Fruit fly (Drosophila melanogaster) whole organism, embryonic: Measurements from ENCODE around the gene CG9514.

Experiments
- Atf3 ChIP-seq: fragments of 200-800 bp; sonication (Bioruptor generic); optimal IDR thresholded peaks from 3 replicates; lab custom pipeline; 2016; ENCODE audit warnings: missing biosample characterization, missing genetic modification characterization
- Atf6 ChIP-seq: fragments of 200-800 bp; sonication (Bioruptor generic); IDR thresholded peaks from 2 replicates; pipeline ENCODE4 v1.3.6; 2022; ENCODE audit warnings: missing biosample characterization, missing genetic modification characterization
- Awh ChIP-seq: fragments of 200-800 bp; sonication (Bioruptor generic); IDR thresholded peaks from 2 replicates; pipeline ENCODE4, ENCODE4 v1.3.6; 2022; ENCODE audit warnings: missing biosample characterization, missing genetic modification characterization
- B-H1 ChIP-seq: fragments of 200-800 bp; sonication (Bioruptor generic); IDR thresholded peaks from 3 replicates; pipeline ENCODE4 v1.3.6; 2022; ENCODE audit warnings: missing biosample characterization, missing genetic modification characterization
- Bteb2 ChIP-seq: fragments of 200-800 bp; sonication (Bioruptor generic); optimal IDR thresholded peaks from 2 replicates; lab custom pipeline; 2016; ENCODE audit warnings: missing biosample characterization, missing genetic modification characterization
- CG10366 ChIP-seq: fragments of 200-800 bp; sonication (Bioruptor generic); IDR thresholded peaks from 2 replicates; pipeline ENCODE4 v1.3.6; 2022; ENCODE audit warnings: missing biosample characterization, missing genetic modification characterization
- CG10565 ChIP-seq: fragments of 200-800 bp; sonication (Bioruptor generic); optimal IDR thresholded peaks from 3 replicates; lab custom pipeline; 2016; ENCODE audit warnings: missing biosample characterization, mild to moderate bottlenecking, missing genetic modification characterization
- CG11695 ChIP-seq: fragments of 200-800 bp; sonication (Bioruptor generic); IDR thresholded peaks from 3 replicates; pipeline ENCODE4 v1.3.6; 2022; ENCODE audit warnings: missing biosample characterization, missing genetic modification characterization
- CG12071 ChIP-seq: fragments of 200-800 bp; sonication (Bioruptor generic); optimal IDR thresholded peaks from 3 replicates; lab custom pipeline; 2018; ENCODE audit warnings: missing biosample characterization, mild to moderate bottlenecking, missing genetic modification characterization
- CG13775 ChIP-seq: fragments of 200-800 bp; sonication (Bioruptor generic); optimal IDR thresholded peaks from 3 replicates; lab custom pipeline; 2017; ENCODE audit warnings: missing biosample characterization, mild to moderate bottlenecking, missing genetic modification characterization
- CG18476 ChIP-seq: fragments of 200-800 bp; sonication (Bioruptor generic); optimal IDR thresholded peaks from 2 replicates; lab custom pipeline; 2016; ENCODE audit warnings: missing biosample characterization, mild to moderate bottlenecking, missing genetic modification characterization
- CG18599 ChIP-seq: fragments of 200-800 bp; sonication (Bioruptor generic); optimal IDR thresholded peaks from 3 replicates; lab custom pipeline; 2017; ENCODE audit warnings: missing biosample characterization, missing genetic modification characterization, mild to moderate bottlenecking, moderate library complexity, missing genetic modification reagents
- CG30403 ChIP-seq: fragments of 200-800 bp; sonication (Bioruptor generic); optimal IDR thresholded peaks from 3 replicates; lab custom pipeline; 2016; ENCODE audit warnings: missing biosample characterization, missing genetic modification characterization
- CG31365 ChIP-seq: fragments of 200-800 bp; sonication (Bioruptor generic); optimal IDR thresholded peaks from 2 replicates; lab custom pipeline; 2018; ENCODE audit warnings: missing biosample characterization, mild to moderate bottlenecking, missing genetic modification characterization
- CG32532 ChIP-seq: fragments of 200-800 bp; sonication (Bioruptor generic); IDR thresholded peaks from 2 replicates; pipeline ENCODE4 v1.3.6; 2022; ENCODE audit warnings: missing biosample characterization, missing genetic modification characterization
- CG34422 ChIP-seq: fragments of 200-800 bp; sonication (Bioruptor generic); IDR thresholded peaks from 3 replicates; pipeline ENCODE4 v1.3.6; 2022; ENCODE audit warnings: missing biosample characterization, missing genetic modification characterization
- CG3995 ChIP-seq: fragments of 200-800 bp; sonication (Bioruptor generic); optimal IDR thresholded peaks from 3 replicates; lab custom pipeline; 2016; ENCODE audit warnings: missing biosample characterization, missing genetic modification characterization
- CG43689 ChIP-seq: fragments of 200-800 bp; sonication (Bioruptor generic); IDR thresholded peaks from 2 replicates; pipeline ENCODE4 v1.3.6; 2022; ENCODE audit warnings: missing biosample characterization, missing genetic modification characterization
- CG4617 ChIP-seq: fragments of 200-800 bp; sonication (Bioruptor generic); optimal IDR thresholded peaks from 3 replicates; lab custom pipeline; 2016; ENCODE audit warnings: missing biosample characterization, missing genetic modification characterization, borderline replicate concordance
- CG8359 ChIP-seq: fragments of 200-800 bp; sonication (Bioruptor generic); optimal IDR thresholded peaks from 2 replicates; lab custom pipeline; 2017; ENCODE audit warnings: missing biosample characterization, mild to moderate bottlenecking, missing genetic modification characterization, borderline replicate concordance
- CG8765 ChIP-seq: fragments of 200-800 bp; sonication (Bioruptor generic); IDR thresholded peaks from 2 replicates; pipeline ENCODE4 v1.3.6; 2022; ENCODE audit warnings: missing biosample characterization, missing genetic modification characterization
- CG9437 ChIP-seq: fragments of 200-800 bp; sonication (Bioruptor generic); optimal IDR thresholded peaks from 2 replicates; lab custom pipeline; 2018; ENCODE audit warnings: missing biosample characterization, mild to moderate bottlenecking, missing genetic modification characterization
- CG9932 ChIP-seq: fragments of 200-800 bp; sonication (Bioruptor generic); IDR thresholded peaks from 2 replicates; pipeline ENCODE4 v1.3.6; 2022; ENCODE audit warnings: missing biosample characterization, missing genetic modification characterization
- Dfd ChIP-seq, 2 experiments: fragments of >200 bp; optimal IDR thresholded peaks; 2 replicates each; lab custom pipeline; 2017; ENCODE audit warnings: missing biosample characterization in 2 of 2, missing genetic modification characterization in 2 of 2
- HLHmδ ChIP-seq: fragments of 200-800 bp; sonication (Bioruptor generic); optimal IDR thresholded peaks from 2 replicates; lab custom pipeline; 2018; ENCODE audit warnings: missing biosample characterization, mild to moderate bottlenecking, missing genetic modification characterization, moderate library complexity
- Myb ChIP-seq: fragments of 200-800 bp; sonication (Bioruptor generic); optimal IDR thresholded peaks from 2 replicates; lab custom pipeline; 2016; ENCODE audit warnings: missing biosample characterization, missing genetic modification characterization
- NFAT ChIP-seq: fragments of 200-800 bp; sonication (Bioruptor generic); IDR thresholded peaks from 2 replicates; pipeline ENCODE4 v1.3.6; 2022; ENCODE audit warnings: missing biosample characterization, missing genetic modification characterization
- Neu2 ChIP-seq: fragments of 200-800 bp; sonication (Bioruptor generic); optimal IDR thresholded peaks from 3 replicates; lab custom pipeline; 2016; ENCODE audit warnings: missing biosample characterization, missing genetic modification characterization, borderline replicate concordance
- Ravus ChIP-seq: fragments of 200-800 bp; sonication (Bioruptor generic); IDR thresholded peaks from 2 replicates; pipeline ENCODE4 v1.3.6; 2022; ENCODE audit warnings: missing biosample characterization, missing genetic modification characterization
- Sry-β ChIP-seq: fragments of 200-800 bp; sonication (Bioruptor generic); optimal IDR thresholded peaks from 2 replicates; lab custom pipeline; 2018; ENCODE audit warnings: missing biosample characterization, mild to moderate bottlenecking, missing genetic modification characterization, moderate library complexity
- dm ChIP-seq: fragments of 200-800 bp; sonication (Bioruptor generic); optimal IDR thresholded peaks from 3 replicates; lab custom pipeline; 2016; ENCODE audit warnings: missing biosample characterization, missing genetic modification characterization
- gcm ChIP-seq: fragments of 200-800 bp; sonication (Bioruptor generic); optimal IDR thresholded peaks from 2 replicates; lab custom pipeline; 2019; ENCODE audit warnings: missing biosample characterization, mild to moderate bottlenecking, missing genetic modification characterization, moderate library complexity
- gcm2 ChIP-seq: fragments of 200-800 bp; sonication (Bioruptor generic); optimal IDR thresholded peaks from 2 replicates; lab custom pipeline; 2016; ENCODE audit warnings: missing biosample characterization, missing genetic modification characterization
- ind ChIP-seq: fragments of 200-800 bp; sonication (Bioruptor generic); optimal IDR thresholded peaks from 3 replicates; lab custom pipeline; 2016; ENCODE audit warnings: missing biosample characterization, missing genetic modification characterization
- jigr1 ChIP-seq: fragments of 200-800 bp; sonication (Bioruptor generic); IDR thresholded peaks from 3 replicates; pipeline ENCODE4 v1.3.6; 2022; ENCODE audit warnings: missing biosample characterization, missing genetic modification characterization
- nau ChIP-seq: fragments of 200-800 bp; sonication (Bioruptor generic); optimal IDR thresholded peaks from 3 replicates; lab custom pipeline; 2017; ENCODE audit warnings: missing biosample characterization, mild to moderate bottlenecking, missing genetic modification characterization, missing genetic modification reagents
- org-1 ChIP-seq: fragments of 200-800 bp; sonication (Bioruptor generic); optimal IDR thresholded peaks from 2 replicates; lab custom pipeline; 2017; ENCODE audit warnings: missing biosample characterization, missing genetic modification characterization
- pho ChIP-seq: fragments of 200-800 bp; sonication (Bioruptor generic); optimal IDR thresholded peaks from 2 replicates; lab custom pipeline; 2016; ENCODE audit warnings: missing biosample characterization, missing genetic modification characterization
- pita ChIP-seq: fragments of 200-800 bp; sonication (Bioruptor generic); optimal IDR thresholded peaks from 2 replicates; lab custom pipeline; 2017; ENCODE audit warnings: missing biosample characterization, mild to moderate bottlenecking, missing genetic modification characterization
- pum ChIP-seq: fragments of 200-800 bp; sonication (Bioruptor generic); optimal IDR thresholded peaks from 2 replicates; lab custom pipeline; 2016; ENCODE audit warnings: missing biosample characterization, missing genetic modification characterization
- schlank ChIP-seq: fragments of 200-800 bp; sonication (Bioruptor generic); optimal IDR thresholded peaks from 2 replicates; lab custom pipeline; 2018; ENCODE audit warnings: missing biosample characterization, mild to moderate bottlenecking, missing genetic modification characterization
- sima ChIP-seq: fragments of 200-800 bp; sonication (Bioruptor generic); optimal IDR thresholded peaks from 2 replicates; lab custom pipeline; 2016; ENCODE audit warnings: missing biosample characterization, missing genetic modification characterization
- sqz ChIP-seq: fragments of 200-800 bp; sonication (Bioruptor generic); optimal IDR thresholded peaks from 3 replicates; lab custom pipeline; 2018; ENCODE audit warnings: missing biosample characterization, mild to moderate bottlenecking, missing genetic modification characterization
- tll ChIP-seq, 2 experiments: fragments of 200-800 bp in 1 of 2; fragments of >200 bp in 1 of 2; sonication (Bioruptor generic) in 1 of 2; optimal IDR thresholded peaks; 2 replicates each; lab custom pipeline; 2017 to 2019; ENCODE audit warnings: missing biosample characterization in 2 of 2, missing genetic modification characterization in 2 of 2, mild to moderate bottlenecking in 1 of 2, moderate library complexity in 1 of 2
- unpg ChIP-seq: fragments of 200-800 bp; sonication (Bioruptor generic); optimal IDR thresholded peaks from 3 replicates; lab custom pipeline; 2018; ENCODE audit warnings: missing biosample characterization, mild to moderate bottlenecking, missing genetic modification characterization, moderate library complexity
- vfl ChIP-seq: fragments of 200-800 bp; sonication (Bioruptor generic); optimal IDR thresholded peaks from 2 replicates; lab custom pipeline; 2016; ENCODE audit warnings: missing biosample characterization, missing genetic modification characterization
- z ChIP-seq: fragments of 200-800 bp; sonication (Bioruptor generic); IDR thresholded peaks from 3 replicates; pipeline ENCODE4 v1.3.6; 2022; ENCODE audit warnings: missing biosample characterization, missing genetic modification characterization

The CG9514 gene

dm6 chrX:14885554-14885953, 11.1 kb downstream of the CG9514 start (continued):
- TF ChIP-seq CG10565: no peak
- TF ChIP-seq sqz (GFP tag; lab: Kevin White, UChicago): peak; percentile 7

dm6 chrX:14883993-14884392, 12.7 kb downstream of the CG9514 start:
- TF ChIP-seq pho (GFP tag; lab: Kevin White, UChicago) (no peak), z (GFP tag; lab: Robert Waterston, UW) (no peak), CG18599 (GFP tag; lab: Kevin White, UChicago) (no peak), gcm2 (no peak)

- no peak; the same call in 1 of the 2 replicates for TF ChIP-seq Ravus (GFP tag; lab: Robert Waterston, UW)
- peak; percentile 74; the same call in 2 of the 3 replicates for TF ChIP-seq jigr1 (GFP tag; lab: Robert Waterston, UW)
- peak; percentile 69; the same call in 2 of the 3 replicates for TF ChIP-seq CG11695
- TF ChIP-seq CG30403 (GFP tag; lab: Kevin White, UChicago): peak; percentile 85
- TF ChIP-seq pita (GFP tag; lab: Kevin White, UChicago): no peak
- TF ChIP-seq Atf3: peak; percentile 67
- TF ChIP-seq Myb (GFP tag; lab: Kevin White, UChicago): peak; percentile 63
- TF ChIP-seq Awh: peak; percentile 93
- TF ChIP-seq gcm (GFP tag; lab: Kevin White, UChicago): peak; percentile 84
- TF ChIP-seq CG13775 (GFP tag; lab: Kevin White, UChicago): peak; percentile 57
- TF ChIP-seq sima (GFP tag; lab: Kevin White, UChicago): peak; percentile 24
- peak; percentile 70 for TF ChIP-seq CG9932 (GFP tag; lab: Robert Waterston, UW)
- peak; percentile 86 for TF ChIP-seq pum (GFP tag; lab: Kevin White, UChicago)
- peak; percentile 75 for TF ChIP-seq nau (GFP tag; lab: Kevin White, UChicago)
- TF ChIP-seq Atf6 (GFP tag; lab: Robert Waterston, UW): peak; percentile 72; the same call in 1 of the 2 replicates
- 0 out of 2 replicates have a peak, but pooled peaks have one; percentile 22 for TF ChIP-seq NFAT
- TF ChIP-seq ind (GFP tag; lab: Kevin White, UChicago): peak; percentile 81
- peak; percentile 83 for TF ChIP-seq CG12071 (GFP tag; lab: Kevin White, UChicago)
- no peak for TF ChIP-seq CG43689 (GFP tag; lab: Robert Waterston, UW)
- peak; percentile 82 for TF ChIP-seq org-1
- peak; percentile 32 for TF ChIP-seq Sry-β (GFP tag; lab: Kevin White, UChicago)
- no peak for TF ChIP-seq HLHmδ
- peak; percentile 53 for TF ChIP-seq CG31365 (tag; lab: Kevin White, UChicago)
- no peak for TF ChIP-seq CG8765 (GFP tag; lab: Robert Waterston, UW)
- TF ChIP-seq CG4617 (GFP tag; lab: Kevin White, UChicago): peak; percentile 16
- TF ChIP-seq B-H1 (GFP tag; lab: Robert Waterston, UW): peak; percentile 78
- TF ChIP-seq CG10366: peak; percentile 83
- TF ChIP-seq Neu2 (GFP tag; lab: Kevin White, UChicago): no peak
- peak; percentile 66 for TF ChIP-seq CG9437 (GFP tag; lab: Kevin White, UChicago)
- TF ChIP-seq CG8359 (GFP tag; lab: Kevin White, UChicago): peak; percentile 45
- peak; percentile 62 for TF ChIP-seq vfl (GFP tag; lab: Kevin White, UChicago)
- no peak for TF ChIP-seq CG34422 (GFP tag; lab: Robert Waterston, UW)
- peak; percentile 89 for TF ChIP-seq unpg (GFP tag; lab: Kevin White, UChicago)
- TF ChIP-seq tll (GFP tag; optimal IDR thresholded peaks at IDR 0.05; lab: Kevin White, UChicago): no peak
- peak; percentile 27 for TF ChIP-seq CG3995 (GFP tag; lab: Kevin White, UChicago)
- peak; percentile 38 for TF ChIP-seq dm (GFP tag; lab: Kevin White, UChicago)
- TF ChIP-seq Bteb2 (GFP tag; lab: Kevin White, UChicago): peak; percentile 65
- TF ChIP-seq CG32532: peak; percentile 56
- no peak for TF ChIP-seq schlank (tag; lab: Kevin White, UChicago)
- no peak for TF ChIP-seq Dfd (GFP tag; optimal IDR thresholded peaks at IDR 0.05; lab: Kevin White, UChicago)
- TF ChIP-seq CG18476 (GFP tag; lab: Kevin White, UChicago): peak; percentile 67
Observed at dm6 chrX:14882536-14883118, 14.1 kb downstream of the CG9514 start, which contains the start of the genes CG45064 and CG45065. Gene CG45064, minus strand, starts transcription at chrX:14882586. Gene CG45065, minus strand, starts transcription at chrX:14882586.
